1 fruit fly cellular context compared by ENCODE assay signal in genomic region chr3R:6210266-6211040, dm6.
TF ChIP-seq lines count a peak whose summit lies in the region.

No protein-coding gene starts in this region.

TF ChIP-seq in whole organism, prepupa, 60 proteins besides CTCF, POLR2A, EP300 and RAD21 (continued from another document):
- TF ChIP-seq svp (GFP tag; lab: Kevin White, UChicago): peak; percentile 69
- no peak for TF ChIP-seq CG11294 (GFP tag; IDR thresholded peaks at IDR 0.05; lab: Robert Waterston, UW)
- TF ChIP-seq CG31627 (GFP tag; optimal IDR thresholded peaks at IDR 0.05; lab: Kevin White, UChicago): peak; percentile 39
- TF ChIP-seq Met (GFP tag; optimal IDR thresholded peaks at IDR 0.05; lab: Kevin White, UChicago): peak; percentile 53
- no peak for TF ChIP-seq fd59A (GFP tag; optimal IDR thresholded peaks at IDR 0.05; lab: Kevin White, UChicago)
- TF ChIP-seq Eip78C (GFP tag; lab: Kevin White, UChicago): peak; percentile 78
- peak; percentile 37 for TF ChIP-seq CG8632 (GFP tag; optimal IDR thresholded peaks at IDR 0.05; lab: Kevin White, UChicago)
- TF ChIP-seq dsx (GFP tag; optimal IDR thresholded peaks at IDR 0.05; lab: Kevin White, UChicago; ENCODE audit: poor library complexity, severe bottlenecking): no peak
- TF ChIP-seq CG9139 (GFP tag; optimal IDR thresholded peaks at IDR 0.05; lab: Kevin White, UChicago): no peak
- no peak for TF ChIP-seq CG6808 (GFP tag; optimal IDR thresholded peaks at IDR 0.05; lab: Kevin White, UChicago)
- peak; percentile 44 for TF ChIP-seq pdm3 (GFP tag; optimal IDR thresholded peaks at IDR 0.05; lab: Kevin White, UChicago)
- TF ChIP-seq CG8119 (GFP tag; IDR thresholded peaks at IDR 0.05; lab: Robert Waterston, UW): peak; percentile 74
- peak; percentile 71 for TF ChIP-seq Hr4 (GFP tag; optimal IDR thresholded peaks at IDR 0.05; lab: Kevin White, UChicago)
- peak; percentile 43 for TF ChIP-seq topi (GFP tag; optimal IDR thresholded peaks at IDR 0.05; lab: Kevin White, UChicago)
- TF ChIP-seq CG3919 (GFP tag; optimal IDR thresholded peaks at IDR 0.05; lab: Kevin White, UChicago): peak; percentile 20
- peak; percentile 81 for TF ChIP-seq Blimp-1 (GFP tag; optimal IDR thresholded peaks at IDR 0.05; lab: Kevin White, UChicago)
- peak; percentile 59 for TF ChIP-seq Smox (GFP tag; optimal IDR thresholded peaks at IDR 0.05; lab: Kevin White, UChicago)
- TF ChIP-seq CG6792 (GFP tag; optimal IDR thresholded peaks at IDR 0.05; lab: Kevin White, UChicago): peak; percentile 7
